Fruit fly (Drosophila melanogaster): ENCODE measurements around the gene Myo31DF.

dm6 chr2L:10544421-10545120, 38.0 kb upstream of the Myo31DF start, which contains the start of gene Trim9:
- no peak for TF ChIP-seq jim (GFP tag; optimal IDR thresholded peaks at IDR 0.05)
- no peak for TF ChIP-seq Hr83 (GFP tag; optimal IDR thresholded peaks at IDR 0.05; ENCODE audit: poor library complexity, severe bottlenecking)
- no peak for TF ChIP-seq rgr (GFP tag; optimal IDR thresholded peaks at IDR 0.05)

All from whole organism, wandering third instar larva.